Fruit fly (Drosophila melanogaster) whole organism, pupa: ENCODE data around the gene CG6071.

Experiments
- CG10348 ChIP-seq: fragments of 200-800 bp; sonication (Bioruptor generic); IDR thresholded peaks from 2 replicates; pipeline ENCODE4 v1.3.6; 2022; ENCODE audit warnings: missing biosample characterization, missing genetic modification characterization
- CG12605 ChIP-seq: fragments of 200-800 bp; sonication (Bioruptor generic); IDR thresholded peaks from 2 replicates; pipeline ENCODE4 v1.3.6; 2022; ENCODE audit warnings: missing biosample characterization, missing genetic modification characterization
- CG13204 ChIP-seq: fragments of 200-800 bp; sonication (Bioruptor generic); optimal IDR thresholded peaks from 2 replicates; lab custom pipeline; 2018; ENCODE audit warnings: missing biosample characterization, mild to moderate bottlenecking, missing genetic modification characterization, moderate library complexity
- CG14655 ChIP-seq: fragments of 200-800 bp; sonication (Bioruptor generic); optimal IDR thresholded peaks from 3 replicates; lab custom pipeline; 2017; ENCODE audit warnings: mild to moderate bottlenecking, missing biosample characterization, missing genetic modification reagents, missing genetic modification characterization
- CG15710 ChIP-seq: fragments of 200-800 bp; sonication (Bioruptor generic); optimal IDR thresholded peaks from 2 replicates; lab custom pipeline; 2018; ENCODE audit warnings: missing biosample characterization, mild to moderate bottlenecking, missing genetic modification characterization, moderate library complexity
- CG17806 ChIP-seq: fragments of 200-800 bp; sonication (Bioruptor generic); optimal IDR thresholded peaks from 2 replicates; lab custom pipeline; 2018; ENCODE audit warnings: missing biosample characterization, mild to moderate bottlenecking, missing genetic modification characterization, moderate library complexity
- CG32121 ChIP-seq: fragments of 200-800 bp; sonication (Bioruptor generic); IDR thresholded peaks from 2 replicates; pipeline ENCODE4 v1.3.6; 2022; ENCODE audit warnings: missing biosample characterization, missing genetic modification characterization
- CG34367 ChIP-seq: fragments of 200-800 bp; sonication (Bioruptor generic); optimal IDR thresholded peaks from 2 replicates; lab custom pipeline; 2018; ENCODE audit warnings: missing biosample characterization, mild to moderate bottlenecking, missing genetic modification characterization
- CG4496 ChIP-seq: fragments of 200-800 bp; sonication (Bioruptor generic); IDR thresholded peaks from 3 replicates; pipeline ENCODE4 v1.3.6; 2022; ENCODE audit warnings: missing biosample characterization, missing genetic modification characterization
- CG8159 ChIP-seq: fragments of 200-800 bp; sonication (Bioruptor generic); optimal IDR thresholded peaks from 3 replicates; lab custom pipeline; 2018; ENCODE audit warnings: missing biosample characterization, mild to moderate bottlenecking, missing genetic modification characterization, moderate library complexity
- CG8301 ChIP-seq: fragments of 200-800 bp; sonication (Bioruptor generic); optimal IDR thresholded peaks from 2 replicates; lab custom pipeline; 2018; ENCODE audit warnings: missing biosample characterization, mild to moderate bottlenecking, missing genetic modification characterization
- CG9948 ChIP-seq: fragments of 200-800 bp; sonication (Bioruptor generic); optimal IDR thresholded peaks from 2 replicates; lab custom pipeline; 2018; ENCODE audit warnings: missing biosample characterization, mild to moderate bottlenecking, missing genetic modification characterization, moderate library complexity
- D1 ChIP-seq: fragments of 200-800 bp; sonication (Bioruptor generic); optimal IDR thresholded peaks from 2 replicates; lab custom pipeline; 2018; ENCODE audit warnings: missing biosample characterization, mild to moderate bottlenecking, missing genetic modification characterization, moderate library complexity
- EcR ChIP-seq: fragments of 200-800 bp; sonication (Bioruptor generic); optimal IDR thresholded peaks from 3 replicates; lab custom pipeline; 2019; ENCODE audit warnings: missing biosample characterization, missing genetic modification characterization, mild to moderate bottlenecking, moderate library complexity, missing genetic modification reagents
- Ets98B ChIP-seq: fragments of 200-800 bp; sonication (Bioruptor generic); IDR thresholded peaks from 2 replicates; pipeline ENCODE4 v1.3.6; 2022; ENCODE audit warnings: missing biosample characterization, missing genetic modification characterization
- Pif1A ChIP-seq: fragments of 200-800 bp; sonication (Bioruptor generic); optimal IDR thresholded peaks from 3 replicates; lab custom pipeline; 2016; ENCODE audit warnings: missing biosample characterization, missing genetic modification characterization
- Pif1B ChIP-seq: fragments of 200-800 bp; sonication (Bioruptor generic); optimal IDR thresholded peaks from 3 replicates; lab custom pipeline; 2016; ENCODE audit warnings: missing biosample characterization, missing genetic modification characterization
- Snoo ChIP-seq: fragments of 200-800 bp; sonication (Bioruptor generic); optimal IDR thresholded peaks from 3 replicates; lab custom pipeline; 2017; ENCODE audit warnings: missing biosample characterization, mild to moderate bottlenecking, missing genetic modification characterization, inconsistent platforms
- fd96Ca ChIP-seq: fragments of 200-800 bp; sonication (Bioruptor generic); IDR thresholded peaks from 3 replicates; pipeline ENCODE4 v1.3.6; 2022; ENCODE audit warnings: missing biosample characterization, missing genetic modification characterization
- gl ChIP-seq: fragments of 200-800 bp; sonication (Bioruptor generic); optimal IDR thresholded peaks from 2 replicates; lab custom pipeline; 2018; ENCODE audit warnings: missing biosample characterization, mild to moderate bottlenecking, missing genetic modification characterization
- rn ChIP-seq: fragments of 200-800 bp; sonication (Bioruptor generic); IDR thresholded peaks from 2 replicates; pipeline ENCODE4 v1.3.6; 2022; ENCODE audit warnings: missing biosample characterization, missing genetic modification characterization

CG6071 gene

dm6 chr3L:11648410-11648809 is 2.6 kb upstream of the CG6071 start, which contains the start of the genes RIOK1 and Polr3H:
Gene RIOK1, minus strand, starts transcription at chr3L:11648474.
Gene Polr3H, plus strand, starts transcription at chr3L:11648756.
- TF ChIP-seq EcR (GFP tag; lab: Kevin White, UChicago) = no peak
- TF ChIP-seq Ets98B (GFP tag; lab: Robert Waterston, UW) = peak; percentile 60
- no peak; the same call in 1 of the 2 replicates for TF ChIP-seq CG32121
- no peak for TF ChIP-seq gl (tag; lab: Kevin White, UChicago)
- peak; percentile 28 for TF ChIP-seq CG34367 (tag; lab: Kevin White, UChicago)
- no peak for TF ChIP-seq CG10348
- no peak for TF ChIP-seq CG13204
- no peak for TF ChIP-seq rn
- no peak for TF ChIP-seq CG8159 (tag; lab: Kevin White, UChicago)
- no peak for TF ChIP-seq CG17806 (tag; lab: Kevin White, UChicago)
- no peak for TF ChIP-seq Pif1B (GFP tag; lab: Kevin White, UChicago)
- TF ChIP-seq Pif1A (GFP tag; lab: Kevin White, UChicago) = no peak
- no peak for TF ChIP-seq Snoo
- no peak for TF ChIP-seq CG15710
- TF ChIP-seq CG4496 (GFP tag; lab: Robert Waterston, UW) = peak; percentile 30; the same call in 1 of the 3 replicates
- no peak for TF ChIP-seq CG12605 (GFP tag; lab: Robert Waterston, UW)
- no peak for TF ChIP-seq CG14655 (GFP tag; lab: Kevin White, UChicago)
- no peak for TF ChIP-seq D1
- TF ChIP-seq CG8301 (tag; lab: Kevin White, UChicago) = no peak
- no peak for TF ChIP-seq CG9948 (tag; lab: Kevin White, UChicago)
- peak; percentile 66; the same call in 2 of the 3 replicates for TF ChIP-seq fd96Ca (GFP tag; lab: Robert Waterston, UW)

- no peak for TF ChIP-seq CG17806 (tag; lab: Kevin White, UChicago)
- TF ChIP-seq CG12605 (GFP tag; lab: Robert Waterston, UW) = no peak
- no peak for TF ChIP-seq EcR (GFP tag; lab: Kevin White, UChicago)
- TF ChIP-seq CG8301 (tag; lab: Kevin White, UChicago) = no peak
- no peak for TF ChIP-seq CG14655 (GFP tag; lab: Kevin White, UChicago)
- TF ChIP-seq CG32121 = peak; percentile 51
- TF ChIP-seq CG10348 = no peak
- TF ChIP-seq CG8159 (tag; lab: Kevin White, UChicago) = peak; percentile 47
- TF ChIP-seq CG9948 (tag; lab: Kevin White, UChicago) = no peak
- peak; percentile 60; the same call in 1 of the 3 replicates for TF ChIP-seq CG4496 (GFP tag; lab: Robert Waterston, UW)
- TF ChIP-seq Ets98B (GFP tag; lab: Robert Waterston, UW) = peak; percentile 31; the same call in 1 of the 2 replicates
Observed at dm6 chr3L:11636829-11637228, 9.0 kb downstream of the CG6071 start.

- TF ChIP-seq D1 = no peak
- TF ChIP-seq CG34367 (tag; lab: Kevin White, UChicago) = peak; percentile 73
- peak; percentile 80 for TF ChIP-seq CG14655 (GFP tag; lab: Kevin White, UChicago)
- peak; percentile 50 for TF ChIP-seq CG8159 (tag; lab: Kevin White, UChicago)
- peak; percentile 48 for TF ChIP-seq CG17806 (tag; lab: Kevin White, UChicago)
- peak; percentile 69 for TF ChIP-seq gl (tag; lab: Kevin White, UChicago)
- no peak; the same call in 1 of the 3 replicates for TF ChIP-seq fd96Ca (GFP tag; lab: Robert Waterston, UW)
- TF ChIP-seq CG12605 (GFP tag; lab: Robert Waterston, UW) = peak; percentile 94
- peak; percentile 64 for TF ChIP-seq CG15710
- peak; percentile 24 for TF ChIP-seq CG9948 (tag; lab: Kevin White, UChicago)
- no peak for TF ChIP-seq EcR (GFP tag; lab: Kevin White, UChicago)
- TF ChIP-seq CG8301 (tag; lab: Kevin White, UChicago) = peak; percentile 66
- no peak for TF ChIP-seq rn
- TF ChIP-seq Pif1A (GFP tag; lab: Kevin White, UChicago) = peak; percentile 44
- no peak for TF ChIP-seq Snoo
- peak; percentile 71 for TF ChIP-seq CG13204
- TF ChIP-seq Pif1B (GFP tag; lab: Kevin White, UChicago) = peak; percentile 56
- TF ChIP-seq CG10348 = no peak
- TF ChIP-seq CG4496 (GFP tag; lab: Robert Waterston, UW) = peak; percentile 83
- TF ChIP-seq CG32121 = peak; percentile 58
- peak; percentile 54 for TF ChIP-seq Ets98B (GFP tag; lab: Robert Waterston, UW)
Observed at dm6 chr3L:11634551-11634950, 11.3 kb downstream of the CG6071 start.

DNA sequence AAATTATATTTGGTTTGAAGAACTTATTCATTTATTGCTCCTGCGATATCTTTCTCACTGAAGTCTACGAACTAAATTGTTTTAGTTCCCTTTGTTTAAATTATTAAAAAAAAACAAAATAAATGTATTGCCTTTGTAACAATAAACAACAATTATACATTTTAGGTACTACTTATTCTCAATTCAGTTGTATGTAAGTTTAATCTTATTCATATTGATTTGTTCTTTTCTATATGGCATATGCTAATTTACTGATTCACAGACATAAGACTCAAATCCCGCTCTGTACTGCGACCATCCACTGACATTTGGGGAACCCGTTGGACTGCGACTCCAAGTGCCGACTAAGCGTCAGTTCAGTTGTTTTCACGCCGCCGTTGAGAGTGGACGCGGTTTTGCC is 14.7 kb downstream of the CG6071 start, which contains the start of gene CG32091:
Gene CG32091, plus strand, starts transcription at position 301 of the 400 bp plus-strand sequence.
- no peak for TF ChIP-seq rn
- TF ChIP-seq CG13204 = no peak
- no peak for TF ChIP-seq Ets98B (GFP tag; lab: Robert Waterston, UW)
- TF ChIP-seq Snoo = no peak
- TF ChIP-seq CG17806 (tag; lab: Kevin White, UChicago) = no peak
- TF ChIP-seq CG8301 (tag; lab: Kevin White, UChicago) = no peak
- no peak for TF ChIP-seq EcR (GFP tag; lab: Kevin White, UChicago)
- no peak for TF ChIP-seq CG4496 (GFP tag; lab: Robert Waterston, UW)
- no peak for TF ChIP-seq Pif1B (GFP tag; lab: Kevin White, UChicago)
- TF ChIP-seq gl (tag; lab: Kevin White, UChicago) = no peak
- no peak for TF ChIP-seq CG12605 (GFP tag; lab: Robert Waterston, UW)
- no peak for TF ChIP-seq Pif1A (GFP tag; lab: Kevin White, UChicago)
- no peak for TF ChIP-seq CG9948 (tag; lab: Kevin White, UChicago)
- no peak for TF ChIP-seq CG15710
- no peak for TF ChIP-seq CG14655 (GFP tag; lab: Kevin White, UChicago)

dm6 chr3L:11630684-11631083 is 15.1 kb downstream of the CG6071 start:
- TF ChIP-seq CG32121 (no peak), rn (no peak), CG4496 (GFP tag; lab: Robert Waterston, UW) (no peak), Ets98B (GFP tag; lab: Robert Waterston, UW) (no peak), CG17806 (tag; lab: Kevin White, UChicago) (no peak), CG15710 (no peak), CG13204 (no peak), EcR (GFP tag; lab: Kevin White, UChicago) (no peak), CG12605 (GFP tag; lab: Robert Waterston, UW) (no peak), CG34367 (tag; lab: Kevin White, UChicago) (no peak), Pif1B (GFP tag; lab: Kevin White, UChicago) (no peak), CG8159 (tag; lab: Kevin White, UChicago) (no peak)
